Fruit fly (Drosophila melanogaster): ENCODE results near the gene beta-PheRS.

beta-PheRS gene

DNA sequence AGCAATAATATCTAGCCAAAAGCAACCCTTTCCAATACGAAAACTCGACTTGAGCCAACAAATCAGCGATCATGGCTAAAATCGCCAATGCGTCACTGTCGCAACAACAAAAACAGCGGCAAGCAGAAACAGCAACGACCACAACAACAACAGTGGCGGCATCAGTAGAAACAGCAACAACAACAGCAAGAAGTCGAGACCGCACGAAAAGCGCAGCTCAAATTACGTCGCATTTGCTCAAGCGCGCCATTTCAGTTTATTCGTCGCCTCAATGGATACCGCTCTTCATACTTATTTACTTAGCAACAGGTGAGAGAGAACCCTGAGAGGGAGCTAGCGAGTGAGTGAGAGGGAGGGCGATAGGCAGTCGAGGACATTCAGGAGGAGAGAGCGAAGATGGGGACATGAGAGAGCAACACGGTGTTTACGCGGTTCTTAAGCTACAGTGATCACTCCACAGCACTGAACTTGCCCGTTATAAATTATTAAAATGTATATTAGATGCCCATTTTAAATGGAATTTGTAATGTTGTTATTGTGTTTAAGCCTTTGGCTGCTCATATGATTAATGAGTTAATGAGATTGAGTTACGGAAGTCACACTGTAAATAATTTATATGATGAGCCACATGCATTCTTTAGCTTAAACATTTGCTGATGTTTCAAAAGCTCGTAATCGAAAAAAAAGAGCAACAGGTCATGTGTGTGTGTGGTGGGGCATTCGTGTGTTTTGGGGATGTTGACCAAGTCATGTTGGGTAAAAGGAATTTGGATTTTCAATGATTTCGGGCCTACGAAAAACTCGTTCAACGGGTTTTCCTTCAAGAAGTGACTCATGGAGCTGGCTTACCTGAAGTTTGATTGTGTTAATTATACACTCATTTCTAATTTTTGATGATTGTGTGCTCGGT is 43.3 kb upstream of the beta-PheRS start (continued):
- no peak for TF ChIP-seq HLHmδ (GFP tag; optimal IDR thresholded peaks at IDR 0.05)
- TF ChIP-seq Nf-YA (GFP tag; IDR thresholded peaks at IDR 0.05): peak; percentile 58
- TF ChIP-seq CG31441 (GFP tag; IDR thresholded peaks at IDR 0.05): peak; percentile 72
- peak; percentile 17; the same call in 1 of the 2 replicates for TF ChIP-seq sens-2 (GFP tag; IDR thresholded peaks at IDR 0.05)
- TF ChIP-seq sna (GFP tag; IDR thresholded peaks at IDR 0.05; ENCODE audit: partially characterized antibody): no peak
- peak; percentile 71 for TF ChIP-seq Atf6 (GFP tag; IDR thresholded peaks at IDR 0.05)
- peak; percentile 83 for TF ChIP-seq NfI (GFP tag; optimal IDR thresholded peaks at IDR 0.05)
- peak; percentile 68 for TF ChIP-seq klu (GFP tag; IDR thresholded peaks at IDR 0.05)
- TF ChIP-seq Dll (GFP tag; IDR thresholded peaks at IDR 0.05; ENCODE audit: partially characterized antibody): no peak
- TF ChIP-seq ara (GFP tag; IDR thresholded peaks at IDR 0.05): peak; percentile 87
- TF ChIP-seq Pdp1 (GFP tag; optimal IDR thresholded peaks at IDR 0.05): peak; percentile 73 to 81
- peak; percentile 90 for TF ChIP-seq Rfx (GFP tag; IDR thresholded peaks at IDR 0.05)
- peak; percentile 61; the same call in 1 of the 2 replicates for TF ChIP-seq MBD-R2 (GFP tag; IDR thresholded peaks at IDR 0.05)
- no peak for TF ChIP-seq p53 (GFP tag; optimal IDR thresholded peaks at IDR 0.05)
- no peak for TF ChIP-seq Neu2 (GFP tag; optimal IDR thresholded peaks at IDR 0.05; ENCODE audit: borderline replicate concordance)
- peak; percentile 97 for TF ChIP-seq corto (GFP tag; optimal IDR thresholded peaks at IDR 0.05)
- TF ChIP-seq ci (GFP tag; IDR thresholded peaks at IDR 0.05): peak; percentile 88
- no peak for TF ChIP-seq hkb (optimal IDR thresholded peaks at IDR 0.05)
- TF ChIP-seq hkb (GFP tag; IDR thresholded peaks at IDR 0.05): peak; percentile 87
- TF ChIP-seq Lpt (GFP tag; optimal IDR thresholded peaks at IDR 0.05): no peak
- peak; percentile 52 for TF ChIP-seq ewg (GFP tag; optimal IDR thresholded peaks at IDR 0.05)
- peak; percentile 73 for TF ChIP-seq tap (tag; optimal IDR thresholded peaks at IDR 0.05)
- TF ChIP-seq CG8944 (GFP tag; optimal IDR thresholded peaks at IDR 0.05): peak; percentile 56
- TF ChIP-seq slou (GFP tag; optimal IDR thresholded peaks at IDR 0.05): peak; percentile 41
- peak; percentile 87 for TF ChIP-seq slbo (GFP tag; IDR thresholded peaks at IDR 0.05)
- TF ChIP-seq CG8924 (tag; optimal IDR thresholded peaks at IDR 0.05): peak; percentile 80
- TF ChIP-seq rib (GFP tag; IDR thresholded peaks at IDR 0.05): no peak
- TF ChIP-seq fd102C (GFP tag; optimal IDR thresholded peaks at IDR 0.05): peak; percentile 61
- peak; percentile 25 for TF ChIP-seq CG15073 (GFP tag; optimal IDR thresholded peaks at IDR 0.05)
- peak; percentile 69 for TF ChIP-seq BtbVII (GFP tag; optimal IDR thresholded peaks at IDR 0.05)
- TF ChIP-seq gfzf (GFP tag; optimal IDR thresholded peaks at IDR 0.05): no peak
- peak; percentile 60 for TF ChIP-seq sug (tag; optimal IDR thresholded peaks at IDR 0.05)
- peak; percentile 91 for TF ChIP-seq Ets65A (GFP tag)
- peak; percentile 54 for TF ChIP-seq CG6813 (GFP tag; optimal IDR thresholded peaks at IDR 0.05)
- no peak for TF ChIP-seq knrl (GFP tag; IDR thresholded peaks at IDR 0.05; ENCODE audit: partially characterized antibody)
- TF ChIP-seq CG6689 (GFP tag; IDR thresholded peaks at IDR 0.05): peak; percentile 80
- TF ChIP-seq CG4854 (GFP tag; optimal IDR thresholded peaks at IDR 0.05): peak; percentile 56
- TF ChIP-seq Dbx (GFP tag; IDR thresholded peaks at IDR 0.05): peak; percentile 77
- peak; percentile 71 for TF ChIP-seq HLH54F (GFP tag; optimal IDR thresholded peaks at IDR 0.05)
- TF ChIP-seq mirr (GFP tag; optimal IDR thresholded peaks at IDR 0.05): peak; percentile 42
- peak; percentile 38 for TF ChIP-seq Deaf1 (tag; optimal IDR thresholded peaks at IDR 0.05)
- TF ChIP-seq exex (tag; optimal IDR thresholded peaks at IDR 0.05): no peak
- peak; percentile 42 for TF ChIP-seq tx (GFP tag; optimal IDR thresholded peaks at IDR 0.05)
- peak; percentile 21 for TF ChIP-seq Nf-YC (tag; optimal IDR thresholded peaks at IDR 0.05)
- TF ChIP-seq CG10147 (GFP tag; optimal IDR thresholded peaks at IDR 0.05): peak; percentile 49
- TF ChIP-seq Opbp (GFP tag; IDR thresholded peaks at IDR 0.05; ENCODE audit: partially characterized antibody): no peak
- peak; percentile 84 for TF ChIP-seq lab (GFP tag; optimal IDR thresholded peaks at IDR 0.05)
- TF ChIP-seq Hr39 (optimal IDR thresholded peaks at IDR 0.05): no peak
- TF ChIP-seq CG18599 (GFP tag; optimal IDR thresholded peaks at IDR 0.05): peak; percentile 82

Data from whole organism, embryonic.